Fruit fly (Drosophila melanogaster): Measurements from ENCODE around the gene mnd.
A peak's percentile ranks its signal among the peaks of the same experiment; 100 is the strongest.

mnd gene

DNA sequence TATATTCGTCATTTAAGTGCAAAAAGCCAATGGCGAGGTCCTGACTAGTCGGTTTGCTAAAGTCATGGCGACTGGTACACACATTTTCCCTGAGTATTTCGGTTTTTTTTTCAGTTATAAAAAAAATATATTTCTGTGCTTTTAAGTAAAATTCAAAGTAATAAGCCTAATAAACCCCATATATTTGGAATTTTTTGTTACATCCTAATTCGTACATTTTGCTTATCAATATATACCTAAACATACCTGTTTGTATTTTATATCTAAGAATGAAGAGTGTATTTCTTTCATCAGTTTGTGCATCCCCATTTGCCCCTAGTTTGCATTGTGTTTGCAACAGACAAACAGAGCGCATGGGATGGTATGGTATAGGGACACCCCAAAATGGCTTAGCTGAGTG, 50.7 kb downstream of the mnd start (continued):
- TF ChIP-seq CG15336 (GFP tag; IDR thresholded peaks at IDR 0.05), result no peak
- peak; percentile 16 for TF ChIP-seq CG3032 (tag; optimal IDR thresholded peaks at IDR 0.05)
- TF ChIP-seq esn (GFP tag; optimal IDR thresholded peaks at IDR 0.05), result no peak
- peak; percentile 6 for TF ChIP-seq Smox (GFP tag; optimal IDR thresholded peaks at IDR 0.05)
- no peak for TF ChIP-seq vri (GFP tag; optimal IDR thresholded peaks at IDR 0.05)
- TF ChIP-seq dsx (GFP tag; optimal IDR thresholded peaks at IDR 0.05; ENCODE audit: poor library complexity, severe bottlenecking), result no peak
- TF ChIP-seq CG11294 (GFP tag; IDR thresholded peaks at IDR 0.05), result no peak
- no peak for TF ChIP-seq Gug (GFP tag; IDR thresholded peaks at IDR 0.05)
- TF ChIP-seq Hr39 (GFP tag; optimal IDR thresholded peaks at IDR 0.05), result no peak
- TF ChIP-seq CG6854 (GFP tag; optimal IDR thresholded peaks at IDR 0.05), result no peak
- TF ChIP-seq CG16779 (tag; optimal IDR thresholded peaks at IDR 0.05), result no peak
- TF ChIP-seq CG1621 (tag; optimal IDR thresholded peaks at IDR 0.05), result no peak
- TF ChIP-seq acj6 (GFP tag; optimal IDR thresholded peaks at IDR 0.05), result peak; percentile 6
- no peak for TF ChIP-seq Lpt (GFP tag; optimal IDR thresholded peaks at IDR 0.05)
- TF ChIP-seq CG6808 (GFP tag; optimal IDR thresholded peaks at IDR 0.05), result no peak
- no peak for TF ChIP-seq eg (GFP tag; IDR thresholded peaks at IDR 0.05)
- peak; percentile 2 for TF ChIP-seq Hr4 (GFP tag; optimal IDR thresholded peaks at IDR 0.05)
- no peak for TF ChIP-seq CG11902 (GFP tag; optimal IDR thresholded peaks at IDR 0.05)
- no peak for TF ChIP-seq CG34406 (GFP tag; optimal IDR thresholded peaks at IDR 0.05)
- TF ChIP-seq Eip93F (GFP tag; optimal IDR thresholded peaks at IDR 0.05), result no peak

DNA sequence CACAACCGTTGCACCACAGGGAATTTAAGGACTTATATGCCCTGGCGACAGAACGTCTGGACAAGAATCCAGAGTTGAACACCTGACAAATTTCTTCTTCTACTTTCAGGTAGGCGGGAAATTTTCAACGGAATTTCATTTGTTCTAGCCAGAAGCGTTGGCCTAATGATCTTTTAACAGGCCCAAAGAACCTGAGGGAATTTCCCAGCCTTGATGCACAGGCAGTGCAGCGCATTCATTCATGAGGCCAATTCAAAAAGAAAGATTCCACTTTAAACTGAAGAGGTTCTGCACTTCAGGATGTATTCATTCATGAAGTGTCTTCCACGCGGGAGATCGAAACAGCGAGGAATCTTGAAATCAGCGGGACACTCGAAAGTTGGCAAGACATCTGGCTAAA, 54.6 kb downstream of the mnd start:
- TF ChIP-seq CG6792 (GFP tag; optimal IDR thresholded peaks at IDR 0.05), result no peak
- TF ChIP-seq spab (GFP tag; optimal IDR thresholded peaks at IDR 0.05), result no peak
- no peak for TF ChIP-seq esn (GFP tag; optimal IDR thresholded peaks at IDR 0.05)

DNA sequence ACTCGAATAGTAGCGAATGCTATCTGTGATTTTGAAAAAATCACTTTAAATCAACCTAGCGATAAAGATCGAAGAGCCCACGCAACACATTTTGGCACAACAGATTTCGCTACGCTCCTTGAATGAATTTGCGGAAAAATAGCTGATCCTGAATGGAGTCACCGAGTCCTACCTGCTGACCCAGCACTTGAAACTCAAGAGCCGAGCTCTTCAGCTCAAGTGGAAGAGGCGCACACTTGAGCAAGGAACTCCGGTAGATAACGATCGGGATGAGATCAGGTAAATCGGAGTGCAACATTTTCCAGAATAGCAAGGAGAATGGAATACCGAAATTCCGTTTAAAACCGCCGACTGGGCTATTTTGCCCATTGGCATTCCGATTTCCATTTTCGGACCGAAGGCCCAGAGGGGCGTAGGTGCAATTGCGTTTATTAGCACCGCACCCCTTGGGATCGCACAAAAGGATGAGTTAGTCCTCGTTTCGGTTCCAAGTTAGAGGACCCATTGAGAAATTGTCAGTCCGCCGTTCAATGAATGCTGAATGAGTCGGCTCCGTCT, 55.5 kb downstream of the mnd start:
- TF ChIP-seq Sox102F (GFP tag; optimal IDR thresholded peaks at IDR 0.05) (no peak), CG11294 (GFP tag; IDR thresholded peaks at IDR 0.05) (no peak), CG31627 (GFP tag; optimal IDR thresholded peaks at IDR 0.05) (no peak), Sox14 (GFP tag; optimal IDR thresholded peaks at IDR 0.05) (no peak), ss (GFP tag; optimal IDR thresholded peaks at IDR 0.05) (no peak), CG32006 (GFP tag; optimal IDR thresholded peaks at IDR 0.05) (no peak), acj6 (GFP tag; optimal IDR thresholded peaks at IDR 0.05) (no peak), CG10631 (GFP tag; optimal IDR thresholded peaks at IDR 0.05) (no peak), dsx (GFP tag; optimal IDR thresholded peaks at IDR 0.05; ENCODE audit: poor library complexity, severe bottlenecking) (no peak), CG6808 (GFP tag; optimal IDR thresholded peaks at IDR 0.05) (no peak), fd85E (GFP tag; optimal IDR thresholded peaks at IDR 0.05) (no peak), esn (GFP tag; optimal IDR thresholded peaks at IDR 0.05) (no peak), CG6276 (GFP tag; optimal IDR thresholded peaks at IDR 0.05) (no peak), CG11902 (GFP tag; optimal IDR thresholded peaks at IDR 0.05) (no peak), CG3032 (tag; optimal IDR thresholded peaks at IDR 0.05) (no peak)

All from whole organism, prepupa.